Worm (Caenorhabditis elegans) whole organism, young adult: ENCODE data around the gene ttc-39B.

Source experiments
- B0261.1 ChIP-seq: sonication (generic microtip); optimal IDR thresholded peaks from 2 replicates; lab custom pipeline; 2016; ENCODE audit warnings: mild to moderate bottlenecking, missing genetic modification characterization, moderate library complexity, missing compliant biosample characterization
- C06A6.2 ChIP-seq: fragments of 200-800 bp; sonication (Bioruptor generic); conservative IDR thresholded peaks from 2 replicates; pipeline ENCODE4 v1.3.6; 2022; ENCODE audit warnings: missing genetic modification characterization, missing compliant biosample characterization
- D2030.7 ChIP-seq: fragments of 200-800 bp; sonication (Bioruptor generic); IDR thresholded peaks from 2 replicates; pipeline ENCODE4 v1.3.6; 2022; ENCODE audit warnings: missing genetic modification reagents, missing genetic modification characterization, missing compliant biosample characterization
- F22D6.2 ChIP-seq: sonication (generic microtip); optimal IDR thresholded peaks from 2 replicates; lab custom pipeline; 2016; ENCODE audit warnings: mild to moderate bottlenecking, missing genetic modification characterization, missing compliant biosample characterization
- F52B5.7 ChIP-seq: sonication (generic microtip); optimal IDR thresholded peaks from 2 replicates; lab custom pipeline; 2016; ENCODE audit warnings: mild to moderate bottlenecking, missing genetic modification characterization, missing compliant biosample characterization
- F57A8.1 ChIP-seq: fragments of 200-800 bp; sonication (Bioruptor generic); optimal IDR thresholded peaks from 2 replicates; lab custom pipeline; 2018; ENCODE audit warnings: mild to moderate bottlenecking, missing genetic modification characterization, moderate library complexity, missing compliant biosample characterization
- Y53F4B.3 ChIP-seq: fragments of 200-800 bp; sonication (Bioruptor generic); IDR thresholded peaks from 2 replicates; pipeline ENCODE4 v1.3.6; 2022; ENCODE audit warnings: missing genetic modification reagents, missing genetic modification characterization, missing compliant biosample characterization
- Y67H2A.10 ChIP-seq: fragments of 200-800 bp; sonication (Bioruptor generic); conservative IDR thresholded peaks from 2 replicates; pipeline ENCODE4 v1.3.6; 2022; ENCODE audit warnings: missing genetic modification reagents, missing genetic modification characterization, missing compliant biosample characterization
- aptf-3 ChIP-seq: fragments of 200-800 bp; sonication (Bioruptor generic); IDR thresholded peaks from 2 replicates; pipeline ENCODE4 v1.3.6; 2022; ENCODE audit warnings: missing genetic modification characterization, missing compliant biosample characterization
- atf-7 ChIP-seq: sonication (generic microtip); optimal IDR thresholded peaks from 2 replicates; lab custom pipeline; 2017; ENCODE audit warnings: mild to moderate bottlenecking, missing genetic modification characterization, missing compliant biosample characterization
- bed-2 ChIP-seq: fragments of 200-800 bp; sonication (Bioruptor generic); IDR thresholded peaks from 2 replicates; pipeline ENCODE4 v1.3.6; 2022; ENCODE audit warnings: missing genetic modification reagents, missing genetic modification characterization, missing compliant biosample characterization
- cebp-1 ChIP-seq, 2 experiments: fragments of 200-800 bp in 1 of 2; sonication (Bioruptor generic) in 1 of 2; sonication (generic microtip) in 1 of 2; IDR thresholded peaks in 1 of 2; optimal IDR thresholded peaks in 1 of 2; 2 replicates each; pipeline versions ENCODE4 v1.3.6 to Lab custom; 2017 to 2022; ENCODE audit warnings: missing compliant biosample characterization in 2 of 2, missing genetic modification characterization in 2 of 2, mild to moderate bottlenecking in 1 of 2, missing genetic modification reagents in 1 of 2, moderate library complexity in 1 of 2
- ceh-91 ChIP-seq: fragments of 200-800 bp; sonication (Bioruptor generic); IDR thresholded peaks from 2 replicates; pipeline ENCODE4 v1.3.6; 2022; ENCODE audit warnings: missing genetic modification reagents, missing genetic modification characterization, missing compliant biosample characterization
- dpff-1 ChIP-seq: sonication (generic microtip); optimal IDR thresholded peaks from 2 replicates; lab custom pipeline; 2017; ENCODE audit warnings: mild to moderate bottlenecking, missing genetic modification characterization, missing compliant biosample characterization
- fkh-3 ChIP-seq: sonication (generic microtip); optimal IDR thresholded peaks from 2 replicates; lab custom pipeline; 2016; ENCODE audit warnings: mild to moderate bottlenecking, missing genetic modification characterization, missing compliant biosample characterization
- hlh-26 ChIP-seq: fragments of 200-800 bp; sonication (Bioruptor generic); conservative IDR thresholded peaks from 2 replicates; pipeline ENCODE4 v1.3.6; 2022; ENCODE audit warnings: missing genetic modification reagents, missing genetic modification characterization, missing compliant biosample characterization
- let-607 ChIP-seq, 2 experiments: fragments of 200-800 bp in 1 of 2; sonication (Bioruptor generic) in 1 of 2; sonication (generic microtip) in 1 of 2; optimal IDR thresholded peaks; 2 replicates each; lab custom pipeline; 2016 to 2018; ENCODE audit warnings: mild to moderate bottlenecking in 2 of 2, missing compliant biosample characterization in 2 of 2, missing genetic modification characterization in 2 of 2, moderate library complexity in 2 of 2, missing genotype in 1 of 2
- lin-26 ChIP-seq: fragments of 200-800 bp; sonication (Bioruptor generic); IDR thresholded peaks from 2 replicates; pipeline ENCODE4 v1.3.6; 2022; ENCODE audit warnings: missing genetic modification reagents, missing genetic modification characterization, missing compliant biosample characterization
- lin-35 ChIP-seq, 3 experiments: fragments of 150-350 bp in 2 of 3; sonication (generic microtip) in 1 of 3; optimal IDR thresholded peaks; 2 replicates each; lab custom pipeline; 2014 to 2018; ENCODE audit warnings: missing biosample characterization in 3 of 3, missing genetic modification characterization in 3 of 3, missing genetic modification reagents in 3 of 3
- madf-10 ChIP-seq: sonication (generic microtip); optimal IDR thresholded peaks from 2 replicates; lab custom pipeline; 2016; ENCODE audit warnings: mild to moderate bottlenecking, missing genetic modification characterization, missing compliant biosample characterization
- mes-4 ChIP-seq: sonication (generic microtip); optimal IDR thresholded peaks from 2 replicates; lab custom pipeline; 2016; ENCODE audit warnings: missing genotype, missing genetic modification characterization, missing compliant biosample characterization
- nhr-179 ChIP-seq: sonication (generic microtip); optimal IDR thresholded peaks from 2 replicates; lab custom pipeline; 2016; ENCODE audit warnings: mild to moderate bottlenecking, missing genetic modification characterization, missing compliant biosample characterization
- nhr-27 ChIP-seq: fragments of 200-800 bp; sonication (Bioruptor generic); optimal IDR thresholded peaks from 2 replicates; lab custom pipeline; 2018; ENCODE audit warnings: mild to moderate bottlenecking, missing genetic modification characterization, moderate library complexity, missing compliant biosample characterization
- nhr-80 ChIP-seq: sonication (generic microtip); optimal IDR thresholded peaks from 2 replicates; lab custom pipeline; 2016; ENCODE audit warnings: missing genetic modification characterization, missing compliant biosample characterization
- rcor-1 ChIP-seq: fragments of 200-800 bp; sonication (Bioruptor generic); IDR thresholded peaks from 2 replicates; pipeline ENCODE4 v1.3.6; 2022; ENCODE audit warnings: missing genetic modification reagents, missing genetic modification characterization, missing compliant biosample characterization
- rec-8 ChIP-seq, 2 experiments: sonication (generic microtip); optimal IDR thresholded peaks; 2 replicates each; lab custom pipeline; 2016; ENCODE audit warnings: mild to moderate bottlenecking in 2 of 2, missing genetic modification characterization in 2 of 2, missing genetic modification reagents in 2 of 2, missing genotype in 2 of 2, missing biosample characterization in 1 of 2, missing compliant biosample characterization in 1 of 2, moderate library complexity in 1 of 2
- repo-1 ChIP-seq: sonication (generic microtip); optimal IDR thresholded peaks from 2 replicates; lab custom pipeline; 2017; ENCODE audit warnings: mild to moderate bottlenecking, missing genetic modification characterization, missing compliant biosample characterization
- rpc-1 ChIP-seq, 2 experiments: fragments of 150-350 bp in 1 of 2; sonication (generic microtip) in 1 of 2; optimal IDR thresholded peaks; 2 replicates each; lab custom pipeline; 2014 to 2018; ENCODE audit warnings: missing biosample characterization in 1 of 2, missing genetic modification characterization in 1 of 2, missing genetic modification reagents in 1 of 2, missing genotype in 1 of 2
- snpc-1.1 ChIP-seq: sonication (generic microtip); optimal IDR thresholded peaks from 2 replicates; lab custom pipeline; 2017; ENCODE audit warnings: missing genetic modification characterization, mild to moderate bottlenecking, missing compliant biosample characterization, antibody characterized with exemption, moderate library complexity, missing genotype, missing genetic modification reagents; ENCODE audit not compliant: insufficient read depth
- somi-1 ChIP-seq: fragments of 200-800 bp; sonication (Bioruptor generic); optimal IDR thresholded peaks from 2 replicates; lab custom pipeline; 2018; ENCODE audit warnings: mild to moderate bottlenecking, missing genetic modification characterization, missing compliant biosample characterization
- tbx-9 ChIP-seq: sonication (generic microtip); optimal IDR thresholded peaks from 2 replicates; lab custom pipeline; 2016; ENCODE audit warnings: borderline replicate concordance, missing genetic modification characterization, inconsistent platforms, missing compliant biosample characterization
- xnd-1 ChIP-seq: sonication (generic microtip); optimal IDR thresholded peaks from 2 replicates; lab custom pipeline; 2016; ENCODE audit warnings: missing genotype, missing genetic modification reagents, missing genetic modification characterization, missing compliant biosample characterization
- ztf-22 ChIP-seq: fragments of 200-800 bp; sonication (Bioruptor generic); optimal IDR thresholded peaks from 2 replicates; lab custom pipeline; 2018; ENCODE audit warnings: mild to moderate bottlenecking, missing genetic modification characterization, moderate library complexity, missing compliant biosample characterization
- ztf-6 ChIP-seq: fragments of 200-800 bp; sonication (Bioruptor generic); IDR thresholded peaks from 2 replicates; pipeline ENCODE4 v1.3.6; 2022; ENCODE audit warnings: missing genetic modification reagents, missing genetic modification characterization, missing compliant biosample characterization

ttc-39B gene

ce11 chrII:6342455-6342854 lies 8.7 kb upstream of the ttc-39B start:
- TF ChIP-seq somi-1 (GFP tag; lab: Kevin White, UChicago): no peak

- TF ChIP-seq D2030.7: no peak
- no peak for TF ChIP-seq repo-1
- TF ChIP-seq bed-2 (GFP tag; lab: Robert Waterston, UW): no peak
- no peak for TF ChIP-seq aptf-3 (GFP tag; lab: Robert Waterston, UW)
- TF ChIP-seq cebp-1 (GFP tag; IDR thresholded peaks at IDR 0.05; lab: Robert Waterston, UW): no peak
- no peak for TF ChIP-seq cebp-1 (tag; optimal IDR thresholded peaks at IDR 0.05; lab: Kevin White, UChicago)
- TF ChIP-seq, all 124 proteins: peak for 0
Observed at ce11 chrII:6341076-6341475, 7.3 kb upstream of the ttc-39B start.

ce11 chrII:6339948-6340347 lies 6.2 kb upstream of the ttc-39B start, which contains the start of gene C32D5.7:
C32D5.7 (minus strand) TSS chrII:6340048.
- TF ChIP-seq lin-35 (GFP tag; optimal IDR thresholded peaks at IDR 0.05; lab: Kevin White, UChicago): no peak
- no peak for TF ChIP-seq ztf-22 (GFP tag; lab: Kevin White, UChicago)
- no peak for TF ChIP-seq F52B5.7
- TF ChIP-seq C06A6.2 (GFP tag; lab: Robert Waterston, UW): no peak
- no peak for TF ChIP-seq nhr-179 (tag; lab: Kevin White, UChicago)
- TF ChIP-seq ceh-91 (GFP tag; lab: Robert Waterston, UW): no peak
- no peak for TF ChIP-seq fkh-3 (tag; lab: Kevin White, UChicago)
- TF ChIP-seq B0261.1 (tag; lab: Kevin White, UChicago): no peak
- no peak for TF ChIP-seq cebp-1 (GFP tag; IDR thresholded peaks at IDR 0.05; lab: Robert Waterston, UW)
- no peak for TF ChIP-seq cebp-1 (tag; optimal IDR thresholded peaks at IDR 0.05; lab: Kevin White, UChicago)

DNA sequence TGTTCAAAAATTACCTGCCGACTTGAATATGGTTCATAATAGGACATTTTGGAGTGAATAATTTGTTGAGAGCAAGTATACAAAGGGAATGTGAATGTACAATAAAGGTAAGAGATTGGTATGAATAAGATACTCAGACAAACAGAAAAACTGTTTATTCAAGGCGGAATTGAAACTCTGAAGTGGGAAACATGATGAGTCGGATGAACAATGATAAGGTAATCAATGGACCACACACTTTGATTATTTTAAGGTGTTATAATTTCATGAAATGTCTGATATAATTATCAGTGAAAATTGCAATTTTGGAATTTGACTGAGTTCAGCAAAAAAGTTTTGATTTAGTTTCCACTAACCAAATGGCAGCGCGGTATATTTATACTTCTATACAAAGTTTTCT lies 5.7 kb upstream of the ttc-39B start:
- TF ChIP-seq mes-4 (tag; lab: Kevin White, UChicago): no peak
- TF ChIP-seq ztf-6: no peak
- no peak for TF ChIP-seq xnd-1 (tag; lab: Kevin White, UChicago)
- TF ChIP-seq Y67H2A.10: no peak
- no peak for TF ChIP-seq rec-8 (tag; optimal IDR thresholded peaks at IDR 0.05; lab: Kevin White, UChicago)
- no peak for TF ChIP-seq F22D6.2 (tag; lab: Kevin White, UChicago)
- no peak for TF ChIP-seq lin-35 (GFP tag; optimal IDR thresholded peaks at IDR 0.05; lab: Kevin White, UChicago)
- no peak for TF ChIP-seq tbx-9
- no peak for TF ChIP-seq dpff-1 (tag; lab: Kevin White, UChicago)
- TF ChIP-seq madf-10 (tag; lab: Kevin White, UChicago): no peak
- TF ChIP-seq hlh-26 (GFP tag; lab: Robert Waterston, UW): no peak
- TF ChIP-seq Y53F4B.3 (GFP tag; lab: Robert Waterston, UW): no peak
- TF ChIP-seq cebp-1 (GFP tag; IDR thresholded peaks at IDR 0.05; lab: Robert Waterston, UW): no peak
- TF ChIP-seq cebp-1 (tag; optimal IDR thresholded peaks at IDR 0.05; lab: Kevin White, UChicago): no peak
- no peak for TF ChIP-seq rpc-1 (optimal IDR thresholded peaks at IDR 0.05; lab: Kevin White, UChicago)
- TF ChIP-seq rpc-1 (tag; optimal IDR thresholded peaks at IDR 0.05; lab: Kevin White, UChicago): no peak
- no peak for TF ChIP-seq snpc-1.1 (tag; lab: Kevin White, UChicago)
- no peak for TF ChIP-seq nhr-27
- TF ChIP-seq, all 124 proteins: peak for 0

DNA sequence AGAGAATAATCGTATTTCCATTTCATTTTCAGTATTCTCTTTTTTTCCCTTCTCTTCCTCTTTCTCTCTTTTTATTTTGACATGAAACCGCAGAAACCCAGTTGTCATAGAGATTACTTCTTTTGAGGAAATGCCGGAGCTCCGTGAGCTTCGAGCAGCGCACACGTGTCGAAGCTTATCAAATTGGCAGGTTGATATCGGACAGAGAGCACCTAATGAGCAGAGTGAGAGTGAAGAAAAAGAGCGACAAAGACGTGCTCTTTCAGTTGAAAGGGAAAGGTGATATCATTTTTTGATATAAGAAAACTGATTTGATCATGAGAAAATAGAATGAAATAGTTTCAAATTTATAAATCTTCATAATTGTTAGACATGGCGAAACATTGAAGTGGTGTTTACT lies 1.6 kb upstream of the ttc-39B start, which contains the start of gene C32D5.14:
TSS of gene C32D5.14 (plus strand) at position 131 of the 400 bp plus-strand sequence.
- TF ChIP-seq atf-7 (tag; lab: Kevin White, UChicago) (peak; percentile 22), F57A8.1 (GFP tag; lab: Kevin White, UChicago) (no peak), lin-26 (GFP tag; lab: Robert Waterston, UW) (no peak), rcor-1 (GFP tag; lab: Robert Waterston, UW) (no peak), let-607 (tag; optimal IDR thresholded peaks at IDR 0.05; lab: Kevin White, UChicago) (peak; percentile 48 to 77), nhr-80 (tag; lab: Kevin White, UChicago) (peak; percentile 61)
